Worm (Caenorhabditis elegans) whole organism, L4/young adult: ENCODE results near the gene col-14.

Source experiments
- dao-5 ChIP-seq: sonication (generic microtip); optimal IDR thresholded peaks from 2 replicates; lab custom pipeline; 2016; ENCODE audit warnings: missing genotype, missing genetic modification characterization, moderate library complexity, missing compliant biosample characterization
- him-1 ChIP-seq: sonication (generic microtip); optimal IDR thresholded peaks from 2 replicates; lab custom pipeline; 2016; ENCODE audit warnings: missing genotype, missing genetic modification reagents, missing genetic modification characterization, missing compliant biosample characterization

- TF ChIP-seq dao-5 (tag; lab: Kevin White, UChicago) (no peak), him-1 (tag; lab: Kevin White, UChicago) (no peak)
Measured at ce11 chrIV:7731960-7732359, 21.2 kb upstream of the col-14 start, which contains the start of the genes C50F7.9 and C50F7.3.
